Worm (Caenorhabditis elegans) whole organism, L1 larva: Measurements from ENCODE around the gene F46H5.7.

Experiments used
- lsy-2 ChIP-seq, 2 experiments: fragments of 150-350 bp; optimal IDR thresholded peaks; 2 replicates each; lab custom pipeline; 2014; ENCODE audit warnings: missing biosample characterization in 2 of 2, missing genetic modification characterization in 2 of 2
- sptf-1 ChIP-seq: fragments of 150-350 bp; optimal IDR thresholded peaks from 2 replicates; lab custom pipeline; 2014; ENCODE audit warnings: missing biosample characterization, missing genetic modification characterization
- unc-62 ChIP-seq: fragments of 150-350 bp; optimal IDR thresholded peaks from 2 replicates; lab custom pipeline; 2014; ENCODE audit warnings: missing biosample characterization, missing genetic modification reagents, missing genetic modification characterization
- ztf-11 ChIP-seq, 2 experiments: sonication (generic microtip); optimal IDR thresholded peaks; 2 replicates each; lab custom pipeline; 2016 to 2017; ENCODE audit warnings: missing genetic modification characterization in 2 of 2, missing biosample characterization in 1 of 2, missing compliant biosample characterization in 1 of 2

- no peak for TF ChIP-seq lsy-2 (tag; optimal IDR thresholded peaks at IDR 0.05; lab: Kevin White, UChicago)
- no peak for TF ChIP-seq ztf-11 (tag; optimal IDR thresholded peaks at IDR 0.05; lab: Kevin White, UChicago)
- TF ChIP-seq unc-62 = no peak
- TF ChIP-seq sptf-1 (tag; lab: Kevin White, UChicago) = no peak
These were observed 32.2 kb downstream of the F46H5.7 start for ce11 chrX:7210467-7211107.
